Worm (Caenorhabditis elegans) whole organism, early embryonic: ENCODE measurements around the gene mex-1.

Source experiments
- aly-1 ChIP-seq: sonication (generic microtip); optimal IDR thresholded peaks from 2 replicates; lab custom pipeline; 2016; ENCODE audit warnings: missing genetic modification characterization, missing compliant biosample characterization
- ama-1 ChIP-seq: fragments of 150-350 bp; optimal IDR thresholded peaks from 2 replicates; lab custom pipeline; 2014
- flt-1 ChIP-seq: fragments of 200-800 bp; sonication (Bioruptor generic); IDR thresholded peaks from 2 replicates; pipeline ENCODE4 v1.3.6; 2022; ENCODE audit warnings: missing genetic modification characterization, missing compliant biosample characterization

- TF ChIP-seq flt-1 (GFP tag; lab: Robert Waterston, UW) (no peak), aly-1 (tag; lab: Kevin White, UChicago) (no peak), ama-1 (lab: Kevin White, UChicago) (no peak)
Measured at ce11 chrII:11980110-11980509, 11.7 kb downstream of the mex-1 start.
